Worm (Caenorhabditis elegans) whole organism, mixed stage, embryonic: ENCODE results near the gene clec-222.

Source experiments
- M03D4.4 ChIP-seq: sonication (generic microtip); optimal IDR thresholded peaks from 2 replicates; lab custom pipeline; 2017; ENCODE audit warnings: mild to moderate bottlenecking, missing genetic modification characterization, missing compliant biosample characterization
- bed-3 ChIP-seq: fragments of 200-800 bp; sonication (Bioruptor generic); optimal IDR thresholded peaks from 3 replicates; lab custom pipeline; 2018; ENCODE audit warnings: mild to moderate bottlenecking, missing genetic modification characterization, moderate library complexity, missing compliant biosample characterization
- blmp-1 ChIP-seq: fragments of 150-350 bp; optimal IDR thresholded peaks from 2 replicates; lab custom pipeline; 2014; ENCODE audit warnings: missing biosample characterization, missing genetic modification characterization
- ceh-39 ChIP-seq: fragments of 150-350 bp; optimal IDR thresholded peaks from 2 replicates; lab custom pipeline; 2014; ENCODE audit warnings: missing biosample characterization, missing genetic modification characterization
- ceh-43 ChIP-seq: fragments of 200-800 bp; sonication (Bioruptor generic); optimal IDR thresholded peaks from 2 replicates; lab custom pipeline; 2018; ENCODE audit warnings: mild to moderate bottlenecking, missing genetic modification characterization, moderate library complexity, missing compliant biosample characterization
- ceh-83 ChIP-seq: fragments of 200-800 bp; sonication (Bioruptor generic); optimal IDR thresholded peaks from 2 replicates; lab custom pipeline; 2018; ENCODE audit warnings: mild to moderate bottlenecking, missing genetic modification characterization, missing compliant biosample characterization
- ces-1 ChIP-seq: fragments of 150-350 bp; optimal IDR thresholded peaks from 2 replicates; lab custom pipeline; 2014; ENCODE audit warnings: missing biosample characterization, missing genetic modification reagents, missing genetic modification characterization
- cnd-1 ChIP-seq: fragments of 200-800 bp; sonication (Bioruptor generic); optimal IDR thresholded peaks from 2 replicates; lab custom pipeline; 2018; ENCODE audit warnings: mild to moderate bottlenecking, missing genetic modification characterization, missing compliant biosample characterization
- drap-1 ChIP-seq: fragments of 200-800 bp; sonication (Bioruptor generic); optimal IDR thresholded peaks from 3 replicates; lab custom pipeline; 2018; ENCODE audit warnings: mild to moderate bottlenecking, missing genetic modification characterization, missing compliant biosample characterization
- elt-1 ChIP-seq: sonication (generic microtip); optimal IDR thresholded peaks from 2 replicates; lab custom pipeline; 2017; ENCODE audit warnings: missing genetic modification characterization, mild to moderate bottlenecking, missing compliant biosample characterization, antibody characterized with exemption, moderate library complexity, borderline replicate concordance; ENCODE audit not compliant: insufficient read depth
- elt-3 ChIP-seq: fragments of 150-350 bp; optimal IDR thresholded peaks from 2 replicates; lab custom pipeline; 2014; ENCODE audit warnings: missing biosample characterization, missing genetic modification characterization
- flh-1 ChIP-seq: fragments of 200-800 bp; sonication (Bioruptor generic); optimal IDR thresholded peaks from 2 replicates; lab custom pipeline; 2018; ENCODE audit warnings: mild to moderate bottlenecking, missing genetic modification characterization, moderate library complexity, missing compliant biosample characterization
- ham-2 ChIP-seq: fragments of 200-800 bp; sonication (Bioruptor generic); optimal IDR thresholded peaks from 2 replicates; lab custom pipeline; 2018; ENCODE audit warnings: mild to moderate bottlenecking, missing genetic modification characterization, missing compliant biosample characterization
- hlh-1 ChIP-seq: fragments of 150-350 bp; optimal IDR thresholded peaks from 2 replicates; lab custom pipeline; 2014; ENCODE audit warnings: missing biosample characterization, missing genetic modification reagents, missing genetic modification characterization
- lin-13 ChIP-seq: fragments of 150-350 bp; optimal IDR thresholded peaks from 2 replicates; lab custom pipeline; 2014; ENCODE audit warnings: missing biosample characterization, missing genetic modification characterization
- lsy-2 ChIP-seq: fragments of 150-350 bp; optimal IDR thresholded peaks from 2 replicates; lab custom pipeline; 2014; ENCODE audit warnings: missing biosample characterization, missing genetic modification characterization
- mab-5 ChIP-seq: fragments of 150-350 bp; optimal IDR thresholded peaks from 2 replicates; lab custom pipeline; 2014; ENCODE audit warnings: missing biosample characterization, missing genetic modification characterization
- mep-1 ChIP-seq: fragments of 150-350 bp; optimal IDR thresholded peaks from 2 replicates; lab custom pipeline; 2017; ENCODE audit warnings: missing biosample characterization, missing genetic modification reagents, missing genetic modification characterization, inconsistent platforms
- mls-2 ChIP-seq: sonication (generic microtip); optimal IDR thresholded peaks from 2 replicates; lab custom pipeline; 2016; ENCODE audit warnings: mild to moderate bottlenecking, missing genetic modification characterization, moderate library complexity, missing compliant biosample characterization
- nhr-12 ChIP-seq: fragments of 150-350 bp; optimal IDR thresholded peaks from 2 replicates; lab custom pipeline; 2014; ENCODE audit warnings: missing biosample characterization, missing genetic modification characterization
- nhr-2 ChIP-seq: fragments of 150-350 bp; optimal IDR thresholded peaks from 2 replicates; lab custom pipeline; 2014; ENCODE audit warnings: missing biosample characterization, missing genetic modification characterization
- nhr-28 ChIP-seq: fragments of 150-350 bp; optimal IDR thresholded peaks from 2 replicates; lab custom pipeline; 2014; ENCODE audit warnings: missing biosample characterization, missing genetic modification characterization
- nhr-76 ChIP-seq: sonication (generic microtip); optimal IDR thresholded peaks from 2 replicates; lab custom pipeline; 2017; ENCODE audit warnings: missing biosample characterization, missing genetic modification characterization
- pha-4 ChIP-seq: fragments of 150-350 bp; optimal IDR thresholded peaks from 2 replicates; lab custom pipeline; 2018; ENCODE audit warnings: missing biosample characterization, missing genetic modification reagents, missing genetic modification characterization
- sem-2 ChIP-seq: fragments of 200-800 bp; sonication (Bioruptor generic); optimal IDR thresholded peaks from 2 replicates; lab custom pipeline; 2018; ENCODE audit warnings: mild to moderate bottlenecking, missing genetic modification characterization, missing compliant biosample characterization
- snpc-4 ChIP-seq: fragments of 150-350 bp; optimal IDR thresholded peaks from 2 replicates; lab custom pipeline; 2014; ENCODE audit warnings: missing biosample characterization, missing genetic modification characterization
- sptf-1 ChIP-seq: sonication (generic microtip); optimal IDR thresholded peaks from 2 replicates; lab custom pipeline; 2017; ENCODE audit warnings: mild to moderate bottlenecking, missing genetic modification characterization, moderate library complexity, missing compliant biosample characterization
- tbx-8 ChIP-seq: fragments of 200-800 bp; sonication (Bioruptor generic); optimal IDR thresholded peaks from 2 replicates; lab custom pipeline; 2018; ENCODE audit warnings: mild to moderate bottlenecking, missing genetic modification characterization, moderate library complexity, missing compliant biosample characterization
- unc-120 ChIP-seq: sonication (generic microtip); optimal IDR thresholded peaks from 2 replicates; lab custom pipeline; 2017; ENCODE audit warnings: missing genetic modification characterization, missing compliant biosample characterization; ENCODE audit not compliant: poor library complexity, severe bottlenecking
- unc-39 ChIP-seq: fragments of 150-350 bp; optimal IDR thresholded peaks from 2 replicates; lab custom pipeline; 2014; ENCODE audit warnings: missing biosample characterization, missing genetic modification characterization
- unc-62 ChIP-seq: fragments of 150-350 bp; optimal IDR thresholded peaks from 2 replicates; lab custom pipeline; 2014; ENCODE audit warnings: missing biosample characterization, missing genetic modification reagents, missing genetic modification characterization
- zip-8 ChIP-seq: fragments of 150-350 bp; optimal IDR thresholded peaks from 2 replicates; lab custom pipeline; 2014; ENCODE audit warnings: missing biosample characterization, missing genetic modification characterization

Gene clec-222

ce11 chrV:11245029-11245428 lies 26.1 kb upstream of the clec-222 start:
- no peak for TF ChIP-seq mab-5 (tag; lab: Kevin White, UChicago)
- no peak for TF ChIP-seq ceh-43 (GFP tag; lab: Kevin White, UChicago)
- no peak for TF ChIP-seq flh-1
- TF ChIP-seq unc-39 (tag; lab: Kevin White, UChicago): no peak
- no peak for TF ChIP-seq cnd-1 (tag; lab: Kevin White, UChicago)
- TF ChIP-seq zip-8: peak; percentile 59
- TF ChIP-seq tbx-8: no peak

- no peak for TF ChIP-seq ham-2 (GFP tag; lab: Kevin White, UChicago)
- no peak for TF ChIP-seq nhr-28 (tag; lab: Kevin White, UChicago)
- no peak for TF ChIP-seq drap-1 (GFP tag; lab: Kevin White, UChicago)
- no peak for TF ChIP-seq mls-2 (tag; lab: Kevin White, UChicago)
- no peak for TF ChIP-seq blmp-1 (tag; lab: Kevin White, UChicago)
- no peak for TF ChIP-seq sem-2
- TF ChIP-seq M03D4.4 (tag; lab: Kevin White, UChicago): no peak
- no peak for TF ChIP-seq hlh-1 (tag; lab: Kevin White, UChicago)
- no peak for TF ChIP-seq unc-39 (tag; lab: Kevin White, UChicago)
- no peak for TF ChIP-seq cnd-1 (tag; lab: Kevin White, UChicago)
- TF ChIP-seq mep-1 (tag; lab: Kevin White, UChicago): no peak
- no peak for TF ChIP-seq sptf-1 (tag; lab: Kevin White, UChicago)
- no peak for TF ChIP-seq unc-62
- no peak for TF ChIP-seq snpc-4 (tag; lab: Kevin White, UChicago)
These were observed 23.3 kb upstream of the clec-222 start, which contains the start of gene mam-4 for ce11 chrV:11247846-11248245. Gene mam-4, plus strand, starts transcription at chrV:11248146.

- no peak for TF ChIP-seq mep-1 (tag; lab: Kevin White, UChicago)
- no peak for TF ChIP-seq ceh-83 (GFP tag; lab: Kevin White, UChicago)
- TF ChIP-seq elt-3 (tag; lab: Kevin White, UChicago): no peak
- TF ChIP-seq ham-2 (GFP tag; lab: Kevin White, UChicago): no peak
- TF ChIP-seq hlh-1 (tag; lab: Kevin White, UChicago): no peak
- no peak for TF ChIP-seq ces-1 (GFP tag; lab: Kevin White, UChicago)
- no peak for TF ChIP-seq nhr-12
- TF ChIP-seq bed-3 (GFP tag; lab: Kevin White, UChicago): no peak
- no peak for TF ChIP-seq snpc-4 (tag; lab: Kevin White, UChicago)
- TF ChIP-seq nhr-28 (tag; lab: Kevin White, UChicago): no peak
These were observed 20.4 kb upstream of the clec-222 start, which contains the start of gene T19B10.12 for ce11 chrV:11250735-11251134. Gene T19B10.12, plus strand, starts transcription at chrV:11251035.

- TF ChIP-seq mls-2 (tag; lab: Kevin White, UChicago) (no peak), elt-1 (tag; lab: Kevin White, UChicago) (no peak), nhr-76 (tag; lab: Kevin White, UChicago) (no peak), lin-13 (tag; lab: Kevin White, UChicago) (no peak), hlh-1 (tag; lab: Kevin White, UChicago) (no peak), ceh-39 (tag; lab: Kevin White, UChicago) (no peak)
- TF ChIP-seq, all 35 proteins: peak for 0
These were observed 19.4 kb upstream of the clec-222 start for ce11 chrV:11251798-11252197.

ce11 chrV:11252429-11252828 lies 18.7 kb upstream of the clec-222 start, which contains the start of gene srsx-33:
Gene srsx-33, minus strand, starts transcription at chrV:11252529.
- no peak for TF ChIP-seq drap-1 (GFP tag; lab: Kevin White, UChicago)
- no peak for TF ChIP-seq unc-120 (tag; lab: Kevin White, UChicago)
- no peak for TF ChIP-seq nhr-76 (tag; lab: Kevin White, UChicago)
- TF ChIP-seq nhr-28 (tag; lab: Kevin White, UChicago): no peak
- no peak for TF ChIP-seq ces-1 (GFP tag; lab: Kevin White, UChicago)
- no peak for TF ChIP-seq mab-5 (tag; lab: Kevin White, UChicago)
- no peak for TF ChIP-seq pha-4
- no peak for TF ChIP-seq sem-2
- no peak for TF ChIP-seq sptf-1 (tag; lab: Kevin White, UChicago)
- no peak for TF ChIP-seq mls-2 (tag; lab: Kevin White, UChicago)
- no peak for TF ChIP-seq unc-39 (tag; lab: Kevin White, UChicago)
- TF ChIP-seq hlh-1 (tag; lab: Kevin White, UChicago): no peak
- TF ChIP-seq ceh-39 (tag; lab: Kevin White, UChicago): no peak
- TF ChIP-seq lsy-2: no peak
- TF ChIP-seq flh-1: no peak
- TF ChIP-seq nhr-2 (tag; lab: Kevin White, UChicago): no peak
- no peak for TF ChIP-seq cnd-1 (tag; lab: Kevin White, UChicago)
- TF ChIP-seq unc-62: no peak
